Worm (Caenorhabditis elegans): ENCODE data around the gene F07C6.6.

Gene F07C6.6

ce11 chrIV:12835363-12835762 is 42.8 kb downstream of the F07C6.6 start:
- TF ChIP-seq flt-1 (GFP tag; IDR thresholded peaks at IDR 0.05) (no peak), ztf-29 (GFP tag; IDR thresholded peaks at IDR 0.05) (no peak), med-1 (GFP tag; optimal IDR thresholded peaks at IDR 0.05; ENCODE audit: insufficient read depth) (no peak), cog-1 (tag; optimal IDR thresholded peaks at IDR 0.05) (no peak), ref-1 (GFP tag; conservative IDR thresholded peaks at IDR 0.05) (no peak), klf-2 (GFP tag; conservative IDR thresholded peaks at IDR 0.05) (no peak), ztf-23 (GFP tag; IDR thresholded peaks at IDR 0.05) (no peak), T22C8.4 (GFP tag; IDR thresholded peaks at IDR 0.05) (no peak), tab-1 (GFP tag; IDR thresholded peaks at IDR 0.05) (no peak)

- TF ChIP-seq ztf-29 (GFP tag; IDR thresholded peaks at IDR 0.05) (no peak), med-1 (GFP tag; optimal IDR thresholded peaks at IDR 0.05; ENCODE audit: insufficient read depth) (no peak)
Observed at ce11 chrIV:12836208-12836607, 43.6 kb downstream of the F07C6.6 start, which contains the start of gene M02B1.3. TSS of gene M02B1.3 (plus strand) at chrIV:12836508.

ce11 chrIV:12840348-12840747 is 47.8 kb downstream of the F07C6.6 start:
- TF ChIP-seq med-1 (GFP tag; optimal IDR thresholded peaks at IDR 0.05; ENCODE audit: insufficient read depth) (no peak), T22C8.4 (GFP tag; IDR thresholded peaks at IDR 0.05) (no peak)

- no peak for TF ChIP-seq med-1 (GFP tag; optimal IDR thresholded peaks at IDR 0.05; ENCODE audit: insufficient read depth)
- TF ChIP-seq ztf-29 (GFP tag; IDR thresholded peaks at IDR 0.05) = no peak
- TF ChIP-seq ztf-23 (GFP tag; IDR thresholded peaks at IDR 0.05) = no peak
- no peak for TF ChIP-seq T22C8.4 (GFP tag; IDR thresholded peaks at IDR 0.05)
Observed at ce11 chrIV:12840873-12841272, 48.3 kb downstream of the F07C6.6 start.

ce11 chrIV:12842121-12842520 is 49.5 kb downstream of the F07C6.6 start:
- TF ChIP-seq T22C8.4 (GFP tag; IDR thresholded peaks at IDR 0.05) = no peak
- no peak for TF ChIP-seq flt-1 (GFP tag; IDR thresholded peaks at IDR 0.05)
- no peak for TF ChIP-seq ref-1 (GFP tag; conservative IDR thresholded peaks at IDR 0.05)
- TF ChIP-seq ztf-23 (GFP tag; IDR thresholded peaks at IDR 0.05) = no peak
- no peak for TF ChIP-seq cog-1 (tag; optimal IDR thresholded peaks at IDR 0.05)
- no peak for TF ChIP-seq tab-1 (GFP tag; IDR thresholded peaks at IDR 0.05)
- TF ChIP-seq klf-2 (GFP tag; conservative IDR thresholded peaks at IDR 0.05) = no peak
- TF ChIP-seq ztf-29 (GFP tag; IDR thresholded peaks at IDR 0.05) = no peak
- no peak for TF ChIP-seq med-1 (GFP tag; optimal IDR thresholded peaks at IDR 0.05; ENCODE audit: insufficient read depth)
